Fruit fly (Drosophila melanogaster): Measurements from ENCODE around the gene CG13856.

CG13856 gene

dm6 chr3R:22400246-22400645 is 2.2 kb upstream of the CG13856 start (continued):
- TF ChIP-seq CG10321 (GFP tag; IDR thresholded peaks at IDR 0.05) (no peak), phol (tag; optimal IDR thresholded peaks at IDR 0.05) (no peak), CG4820 (GFP tag; optimal IDR thresholded peaks at IDR 0.05) (peak; percentile 48), Sry-β (GFP tag; optimal IDR thresholded peaks at IDR 0.05) (no peak), hb (GFP tag; IDR thresholded peaks at IDR 0.05; ENCODE audit: partially characterized antibody) (no peak), CG14050 (GFP tag; IDR thresholded peaks at IDR 0.05) (no peak), Jarid2 (GFP tag; optimal IDR thresholded peaks at IDR 0.05) (no peak), Elba2 (GFP tag; optimal IDR thresholded peaks at IDR 0.05) (no peak), unc-4 (GFP tag; IDR thresholded peaks at IDR 0.05; ENCODE audit: partially characterized antibody) (no peak), Sry-δ (GFP tag; optimal IDR thresholded peaks at IDR 0.05) (no peak), CG8944 (GFP tag; optimal IDR thresholded peaks at IDR 0.05) (no peak), Ravus (GFP tag; IDR thresholded peaks at IDR 0.05) (no peak), Sox100B (GFP tag; optimal IDR thresholded peaks at IDR 0.05) (no peak), lbe (GFP tag; optimal IDR thresholded peaks at IDR 0.05) (no peak), Med (GFP tag) (peak; percentile 52), CG12391 (tag; optimal IDR thresholded peaks at IDR 0.05) (peak; percentile 5), CG12299 (tag; optimal IDR thresholded peaks at IDR 0.05) (no peak), Camta (GFP tag; optimal IDR thresholded peaks at IDR 0.05) (no peak), CG1602 (GFP tag; optimal IDR thresholded peaks at IDR 0.05) (peak; percentile 8), CG16813 (GFP tag; IDR thresholded peaks at IDR 0.05; ENCODE audit: partially characterized antibody) (no peak), dpn (GFP tag; optimal IDR thresholded peaks at IDR 0.05) (peak in 1 of 2 experiments; percentile 3), CG9932 (GFP tag; IDR thresholded peaks at IDR 0.05) (peak; percentile 68)

dm6 chr3R:22405639-22406038 is 3.2 kb downstream of the CG13856 start, which contains the start of gene CG13855:
CG13855 (plus strand) TSS chr3R:22405939.
- TF ChIP-seq croc (GFP tag; conservative IDR thresholded peaks at IDR 0.05) (no peak), CG8765 (GFP tag; IDR thresholded peaks at IDR 0.05) (no peak)

dm6 chr3R:22410537-22411360 is 8.3 kb downstream of the CG13856 start, which contains the start of the genes CG13850 and lqfR:
CG13850 (minus strand) TSS chr3R:22410915.
lqfR (plus strand) TSS chr3R:22411301.
- peak; percentile 46 for TF ChIP-seq CG13296 (GFP tag; optimal IDR thresholded peaks at IDR 0.05)
- TF ChIP-seq CG10274 (GFP tag; optimal IDR thresholded peaks at IDR 0.05): peak; percentile 54
- TF ChIP-seq CG2202 (tag; optimal IDR thresholded peaks at IDR 0.05): peak; percentile 6
- TF ChIP-seq Oli (tag; optimal IDR thresholded peaks at IDR 0.05): peak; percentile 66
- no peak; the same call in 1 of the 2 replicates for TF ChIP-seq wdn (GFP tag; IDR thresholded peaks at IDR 0.05)
- TF ChIP-seq odd (GFP tag; optimal IDR thresholded peaks at IDR 0.05): peak; percentile 68
- no peak for TF ChIP-seq CG15479 (GFP tag; optimal IDR thresholded peaks at IDR 0.05)
- peak; percentile 57 for TF ChIP-seq twi (tag; optimal IDR thresholded peaks at IDR 0.05)
- TF ChIP-seq HLH4C (GFP tag; IDR thresholded peaks at IDR 0.05; ENCODE audit: partially characterized antibody): no peak
- no peak for TF ChIP-seq inv (GFP tag; IDR thresholded peaks at IDR 0.05; ENCODE audit: partially characterized antibody)
- TF ChIP-seq Awh (GFP tag; IDR thresholded peaks at IDR 0.05): no peak
- 0 out of 2 replicates have a peak, but pooled peaks have one; percentile 6 for TF ChIP-seq bbx (GFP tag; IDR thresholded peaks at IDR 0.05; ENCODE audit: partially characterized antibody)
- TF ChIP-seq E2f2 (GFP tag; IDR thresholded peaks at IDR 0.05): no peak
- TF ChIP-seq sug (tag; optimal IDR thresholded peaks at IDR 0.05): peak; percentile 77
- no peak for TF ChIP-seq Atf6 (GFP tag; IDR thresholded peaks at IDR 0.05)
- TF ChIP-seq CG17612 (GFP tag; IDR thresholded peaks at IDR 0.05): no peak
- TF ChIP-seq NC2β (GFP tag; optimal IDR thresholded peaks at IDR 0.05): peak; percentile 74
- peak; percentile 70 for TF ChIP-seq BtbVII (GFP tag; optimal IDR thresholded peaks at IDR 0.05)
- TF ChIP-seq scrt (GFP tag; optimal IDR thresholded peaks at IDR 0.05): no peak
- peak; percentile 68 for TF ChIP-seq bab2 (GFP tag; optimal IDR thresholded peaks at IDR 0.05)
- TF ChIP-seq NfI (GFP tag; optimal IDR thresholded peaks at IDR 0.05): peak; percentile 75
- TF ChIP-seq CG1647 (GFP tag; optimal IDR thresholded peaks at IDR 0.05): peak; percentile 64
- peak; percentile 52 for TF ChIP-seq her (GFP tag; optimal IDR thresholded peaks at IDR 0.05)
- TF ChIP-seq CG3065 (GFP tag; optimal IDR thresholded peaks at IDR 0.05): peak; percentile 21
